Fruit fly (Drosophila melanogaster): ENCODE data around the gene CG6689.

DNA sequence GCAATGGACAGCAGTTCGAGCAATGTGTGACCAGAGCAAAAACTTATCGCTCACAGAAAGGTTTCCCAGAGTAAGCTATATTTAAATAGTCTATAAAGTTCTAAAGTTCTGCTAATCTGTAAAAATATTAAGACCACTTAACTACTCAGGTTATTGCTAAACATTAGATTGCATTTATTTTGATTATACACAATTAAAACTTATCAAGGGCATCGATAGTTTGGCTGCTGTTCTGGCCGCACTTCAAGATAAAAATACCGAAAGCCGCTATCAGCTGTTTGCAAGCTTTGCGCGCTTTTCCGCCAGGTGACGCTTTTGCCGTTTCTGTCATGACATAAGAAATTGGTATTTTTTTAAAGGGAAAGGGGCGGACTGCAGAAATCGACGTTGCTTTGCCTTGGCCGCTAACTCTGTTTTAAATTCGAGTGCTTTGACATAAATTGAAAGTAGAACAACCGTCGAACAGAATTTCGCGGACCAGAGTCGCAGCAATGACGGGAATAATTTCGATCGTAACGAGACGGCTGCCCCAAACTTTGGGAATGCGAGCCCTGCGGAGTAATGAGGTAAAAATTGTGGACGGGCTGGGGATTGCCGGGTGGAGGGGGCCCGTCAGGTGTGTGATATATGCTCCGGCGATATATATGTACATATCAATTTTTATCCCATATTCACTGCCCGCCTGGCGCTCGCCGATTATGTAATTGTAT lies 24.2 kb upstream of the CG6689 start, which contains the start of the genes CG17734 and CG5214:
- TF ChIP-seq CTCF (optimal IDR thresholded peaks at IDR 0.05) (peak; percentile 77 to 82), CG8478 (optimal IDR thresholded peaks at IDR 0.05) (no peak)
